Fruit fly (Drosophila melanogaster): Measurements from ENCODE around the gene corto.

corto gene

dm6 chr3R:5030728-5031373 lies 56.0 kb downstream of the corto start:
- TF ChIP-seq EcR (GFP tag; optimal IDR thresholded peaks at IDR 0.05) (no peak), Dll (optimal IDR thresholded peaks at IDR 0.05) (no peak), usp (GFP tag; optimal IDR thresholded peaks at IDR 0.05) (no peak), pan (optimal IDR thresholded peaks at IDR 0.05) (no peak)

- TF ChIP-seq Dll (optimal IDR thresholded peaks at IDR 0.05) (no peak), EcR (GFP tag; optimal IDR thresholded peaks at IDR 0.05) (no peak), CG8478 (optimal IDR thresholded peaks at IDR 0.05) (no peak), pan (optimal IDR thresholded peaks at IDR 0.05) (no peak), psq (optimal IDR thresholded peaks at IDR 0.05) (no peak), usp (GFP tag; optimal IDR thresholded peaks at IDR 0.05) (no peak)
These were observed 58.7 kb downstream of the corto start for dm6 chr3R:5028053-5028729.

Data from whole organism.